Fruit fly (Drosophila melanogaster): Measurements from ENCODE around the gene BRWD3.
A peak's percentile ranks its signal among the peaks of the same experiment; 100 is the strongest.

Gene BRWD3

DNA sequence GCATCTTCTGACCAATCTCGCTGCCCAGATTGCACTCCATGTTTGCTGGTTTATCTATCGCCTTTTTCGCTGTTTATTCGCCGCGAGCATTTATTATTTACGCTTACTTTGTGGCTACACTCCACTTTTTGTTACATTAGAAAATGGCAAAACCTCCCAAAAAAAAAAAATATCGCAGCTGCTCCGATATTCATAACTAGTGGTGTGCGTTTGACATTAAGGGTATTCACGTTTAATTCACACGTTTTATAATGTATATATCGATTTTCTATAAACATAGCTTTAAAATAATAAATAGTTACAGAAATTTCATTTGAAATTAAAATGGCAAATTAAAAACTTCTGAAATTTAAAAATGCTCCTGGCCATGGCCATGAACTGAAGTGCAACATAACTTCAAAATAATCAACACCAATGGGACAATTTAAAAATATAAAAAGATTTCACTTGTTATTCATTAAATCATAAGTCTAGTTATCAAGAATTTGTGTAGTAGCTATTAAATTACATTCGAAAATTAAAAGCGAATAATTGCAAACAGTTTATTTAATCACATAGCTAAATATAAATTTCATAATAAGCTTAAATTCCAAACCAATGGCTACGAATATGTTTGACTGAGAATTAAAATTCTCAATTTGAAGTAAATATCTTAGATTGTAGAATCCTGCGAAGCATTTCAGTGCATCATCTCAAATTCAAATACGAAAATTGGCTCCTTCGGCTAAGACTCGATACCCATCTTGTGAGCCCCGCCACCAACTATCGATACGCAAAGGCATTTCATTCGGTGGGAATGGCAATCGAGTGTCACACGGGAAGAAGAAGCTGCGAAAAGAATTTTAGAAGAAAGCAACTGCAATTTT, at the start of gene BRWD3, which contains the start of gene Nab2:
Gene BRWD3, plus strand, starts transcription at position 784 of the 866 bp plus-strand sequence.
Gene Nab2, minus strand, starts transcription at position 203 of the 866 bp plus-strand sequence.
- no peak for TF ChIP-seq noc (tag; optimal IDR thresholded peaks at IDR 0.05)

DNA sequence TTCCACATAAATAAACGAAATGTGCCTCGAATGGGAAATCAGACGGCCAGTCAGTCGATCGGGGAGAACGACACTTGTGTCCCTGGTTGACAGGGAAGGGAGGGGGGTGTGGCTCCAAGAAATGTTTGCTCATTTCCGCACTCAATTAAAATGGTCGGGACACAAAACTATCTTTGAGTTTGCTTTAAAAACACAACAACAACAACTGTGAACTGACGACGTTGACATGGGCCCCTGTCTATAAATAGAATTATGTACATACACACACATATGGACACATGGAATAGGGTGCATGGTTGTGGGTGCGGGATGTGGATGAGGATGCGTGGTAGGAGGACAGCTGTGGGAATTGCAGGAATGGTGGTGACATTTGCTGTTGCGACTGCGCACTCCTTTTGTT, 48.8 kb upstream of the BRWD3 start:
- TF ChIP-seq noc (tag; optimal IDR thresholded peaks at IDR 0.05): no peak

DNA sequence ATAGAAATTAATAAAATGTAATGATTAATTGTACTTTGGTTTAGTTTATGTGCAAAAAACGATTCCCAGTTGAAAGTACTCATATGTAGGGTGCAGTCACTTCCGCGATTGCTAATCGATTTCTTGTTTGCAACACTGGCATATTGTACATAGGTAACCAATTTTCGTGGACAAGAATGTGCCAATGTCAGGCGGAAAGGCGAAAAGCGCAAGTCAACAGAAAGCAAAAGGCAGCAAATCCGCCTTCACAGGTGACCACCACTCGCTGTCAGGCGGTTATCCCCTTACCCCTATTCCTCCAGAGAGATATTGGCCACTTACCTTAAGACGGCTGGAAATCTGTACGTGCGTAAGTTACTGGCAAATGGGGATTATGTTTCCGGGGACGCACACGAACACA, 48.2 kb upstream of the BRWD3 start:
- no peak for TF ChIP-seq noc (tag; optimal IDR thresholded peaks at IDR 0.05)

DNA sequence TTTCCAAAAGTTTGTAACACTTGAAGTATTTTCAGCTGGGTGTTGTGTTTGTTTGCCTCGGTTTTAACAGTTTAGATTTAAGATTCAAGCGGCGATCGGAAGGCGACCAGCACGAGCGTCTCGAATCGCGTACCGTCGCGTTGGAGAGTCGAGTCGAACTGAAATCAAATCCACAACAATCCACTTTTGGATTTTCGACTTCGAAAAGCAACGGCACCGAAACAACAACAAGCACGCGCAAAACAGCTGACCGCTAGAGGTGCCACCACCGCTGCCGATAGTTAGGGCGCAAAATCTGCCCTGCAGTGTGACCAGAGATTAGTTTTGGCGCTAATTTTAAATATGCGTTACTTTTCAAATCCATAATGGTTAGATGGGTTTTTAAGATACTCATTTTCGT, 47.7 kb upstream of the BRWD3 start, which contains the start of gene jar:
Gene jar, minus strand, starts transcription at position 163 of the 400 bp plus-strand sequence.
- TF ChIP-seq noc (tag; optimal IDR thresholded peaks at IDR 0.05): peak; percentile 39

dm6 chr3R:24272232-24272631, 46.6 kb upstream of the BRWD3 start:
- no peak for TF ChIP-seq noc (tag; optimal IDR thresholded peaks at IDR 0.05)

dm6 chr3R:24272775-24273290, 46.0 kb upstream of the BRWD3 start, which contains the start of gene Orct2:
Gene Orct2 (plus strand): TSS chr3R:24273029.
- TF ChIP-seq noc (tag; optimal IDR thresholded peaks at IDR 0.05): peak; percentile 50

DNA sequence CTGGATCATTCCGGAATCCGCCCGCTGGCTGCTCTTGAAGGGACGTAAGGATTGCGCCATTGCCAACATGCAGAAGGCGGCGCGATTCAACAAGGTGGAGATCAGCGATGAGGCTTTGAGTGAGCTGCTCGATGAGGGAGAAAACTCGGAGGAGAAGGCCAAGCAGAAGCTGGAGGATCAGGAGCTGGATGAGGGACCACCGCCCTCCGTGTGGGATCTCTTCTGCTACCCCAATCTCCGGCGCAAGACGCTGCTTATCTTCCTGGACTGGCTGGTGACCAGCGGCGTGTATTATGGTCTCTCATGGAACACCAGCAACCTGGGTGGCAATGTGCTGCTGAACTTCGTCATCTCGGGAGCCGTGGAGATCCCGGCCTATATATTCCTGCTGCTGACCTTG, 44.6 kb upstream of the BRWD3 start:
- no peak for TF ChIP-seq noc (tag; optimal IDR thresholded peaks at IDR 0.05)

dm6 chr3R:24275463-24275862, 43.3 kb upstream of the BRWD3 start:
- no peak for TF ChIP-seq noc (tag; optimal IDR thresholded peaks at IDR 0.05)

- TF ChIP-seq noc (tag; optimal IDR thresholded peaks at IDR 0.05): peak; percentile 96
These were observed 42.4 kb upstream of the BRWD3 start, which contains the start of gene Orct for dm6 chr3R:24276104-24277008. Gene Orct (plus strand): TSS chr3R:24276260.

DNA sequence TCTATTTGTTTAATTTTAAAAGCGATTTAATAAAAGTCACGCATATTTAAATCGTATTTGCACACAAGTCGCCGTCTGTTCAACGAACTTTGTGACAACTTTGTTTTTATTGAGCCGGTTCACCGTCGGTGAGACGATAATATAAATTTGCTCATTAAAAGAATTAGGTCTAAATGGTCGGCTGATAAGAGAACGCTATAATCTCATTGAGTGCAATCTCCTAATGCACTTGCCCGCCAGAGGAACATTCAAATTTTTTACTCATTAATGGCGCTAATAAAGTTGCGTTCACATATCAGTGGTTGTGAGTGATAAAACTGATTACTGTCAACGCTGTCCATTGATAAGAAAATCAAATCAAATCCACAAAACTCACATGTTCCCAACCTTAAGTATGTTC, 40.1 kb upstream of the BRWD3 start:
- TF ChIP-seq noc (tag; optimal IDR thresholded peaks at IDR 0.05): no peak

DNA sequence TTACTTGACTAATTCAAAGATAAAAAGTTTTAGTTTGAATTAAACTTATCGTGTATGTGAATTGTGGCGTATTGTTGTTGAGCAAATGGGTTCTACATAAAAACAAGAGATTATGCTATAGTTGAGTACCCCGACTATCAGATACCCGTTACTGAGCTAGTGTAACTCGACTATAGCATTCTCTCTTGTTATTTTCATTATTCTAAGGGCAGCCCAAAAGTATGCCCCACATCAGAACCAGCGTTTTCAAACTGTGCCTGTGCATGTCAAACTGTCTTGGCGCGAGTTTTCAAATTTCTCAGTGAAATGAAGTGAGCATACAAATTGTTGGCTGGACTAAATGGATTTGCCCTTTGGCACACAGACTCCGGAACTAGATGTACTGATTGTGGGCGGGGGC, 39.5 kb upstream of the BRWD3 start, which contains the start of gene shps:
Gene shps, plus strand, starts transcription at position 282 of the 400 bp plus-strand sequence.
- no peak for TF ChIP-seq noc (tag; optimal IDR thresholded peaks at IDR 0.05)

dm6 chr3R:24282567-24283324, 36.1 kb upstream of the BRWD3 start:
- no peak for TF ChIP-seq noc (tag; optimal IDR thresholded peaks at IDR 0.05)

- TF ChIP-seq noc (tag; optimal IDR thresholded peaks at IDR 0.05): no peak
These were observed 35.2 kb upstream of the BRWD3 start, which contains the start of gene CG6356 for dm6 chr3R:24283582-24284085. Gene CG6356 (plus strand): TSS chr3R:24283955.

DNA sequence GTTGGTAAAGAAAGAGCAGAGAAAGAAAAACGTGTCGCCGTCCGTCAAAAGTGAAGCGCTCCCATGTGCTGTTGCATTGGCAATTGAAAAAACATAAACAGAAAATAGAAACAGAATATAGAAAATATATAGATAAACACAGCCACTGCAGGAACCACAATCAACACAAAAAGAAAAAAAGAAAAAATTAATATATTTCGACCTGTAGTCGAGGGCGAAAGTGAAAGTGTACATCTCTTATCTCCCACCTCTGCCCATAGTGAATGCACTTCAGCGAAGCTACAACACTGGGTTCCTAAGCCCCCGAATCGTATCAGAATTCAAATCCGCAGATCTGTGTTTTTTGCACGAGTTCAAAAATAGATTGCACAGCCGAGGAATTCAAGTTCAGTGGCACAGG, 34.6 kb upstream of the BRWD3 start:
- TF ChIP-seq noc (tag; optimal IDR thresholded peaks at IDR 0.05): no peak

- TF ChIP-seq noc (tag; optimal IDR thresholded peaks at IDR 0.05): no peak
These were observed 33.4 kb upstream of the BRWD3 start for dm6 chr3R:24285423-24285822.
